Worm (Caenorhabditis elegans) whole organism, L4 larva: ENCODE results near the gene C14C10.2.

ENCODE experiments used
- D1046.2 ChIP-seq: fragments of 200-800 bp; sonication (Bioruptor generic); IDR thresholded peaks from 2 replicates; pipeline ENCODE4 v1.3.6; 2022; ENCODE audit warnings: missing genetic modification characterization, missing compliant biosample characterization
- F26F4.8 ChIP-seq: fragments of 200-800 bp; sonication (Bioruptor generic); conservative IDR thresholded peaks from 2 replicates; pipeline ENCODE4 v1.3.6; 2022; ENCODE audit warnings: missing genetic modification characterization, missing compliant biosample characterization
- F49E8.2 ChIP-seq: sonication (generic microtip); optimal IDR thresholded peaks from 2 replicates; lab custom pipeline; 2016; ENCODE audit warnings: missing compliant biosample characterization, mild to moderate bottlenecking, missing genetic modification characterization, borderline replicate concordance
- T20F7.1 ChIP-seq: fragments of 200-800 bp; sonication (Bioruptor generic); optimal IDR thresholded peaks from 2 replicates; lab custom pipeline; 2018; ENCODE audit warnings: mild to moderate bottlenecking, missing genetic modification characterization, missing compliant biosample characterization
- T26A8.4 ChIP-seq: fragments of 200-800 bp; sonication (Bioruptor generic); IDR thresholded peaks from 2 replicates; pipeline ENCODE4 v1.3.6; 2022; ENCODE audit warnings: missing genetic modification characterization, missing compliant biosample characterization
- Y48G9A.11 ChIP-seq: fragments of 200-800 bp; sonication (Bioruptor generic); IDR thresholded peaks from 2 replicates; pipeline ENCODE4 v1.3.6; 2022; ENCODE audit warnings: missing genetic modification reagents, missing genetic modification characterization, missing compliant biosample characterization
- ZK337.2 ChIP-seq: fragments of 200-800 bp; sonication (Bioruptor generic); IDR thresholded peaks from 2 replicates; pipeline ENCODE4 v1.3.6; 2022; ENCODE audit warnings: missing genetic modification reagents, missing genetic modification characterization, missing compliant biosample characterization
- ZK546.5 ChIP-seq, 2 experiments: sonication (generic microtip); optimal IDR thresholded peaks; 2 replicates each; lab custom pipeline; 2017; ENCODE audit warnings: missing biosample characterization in 2 of 2, missing genetic modification characterization in 2 of 2
- aly-2 ChIP-seq: sonication (generic microtip); optimal IDR thresholded peaks from 2 replicates; lab custom pipeline; 2018; ENCODE audit warnings: missing biosample characterization, missing genetic modification characterization
- ceh-20 ChIP-seq: fragments of 200-800 bp; sonication (Bioruptor generic); IDR thresholded peaks from 2 replicates; pipeline ENCODE4 v1.3.6; 2022; ENCODE audit warnings: missing genetic modification reagents, missing genetic modification characterization, missing compliant biosample characterization
- ceh-32 ChIP-seq: sonication (generic microtip); optimal IDR thresholded peaks from 2 replicates; lab custom pipeline; 2016; ENCODE audit warnings: mild to moderate bottlenecking, missing genetic modification characterization, missing compliant biosample characterization; ENCODE audit not compliant: poor library complexity
- ceh-44 ChIP-seq: fragments of 200-800 bp; sonication (Bioruptor generic); IDR thresholded peaks from 2 replicates; pipeline ENCODE4 v1.3.6; 2022; ENCODE audit warnings: missing genetic modification reagents, missing genetic modification characterization, missing compliant biosample characterization
- ces-1 ChIP-seq: fragments of 150-350 bp; sonication (generic microtip); optimal IDR thresholded peaks from 4 replicates; lab custom pipeline; 2014; ENCODE audit warnings: missing biosample characterization, missing genetic modification reagents, missing genetic modification characterization
- daf-12 ChIP-seq: fragments of 150-350 bp; optimal IDR thresholded peaks from 2 replicates; lab custom pipeline; 2014; ENCODE audit warnings: missing biosample characterization, missing genetic modification reagents, missing genetic modification characterization
- daf-19 ChIP-seq: fragments of 200-800 bp; sonication (Bioruptor generic); conservative IDR thresholded peaks from 2 replicates; pipeline ENCODE4 v1.3.6; 2022; ENCODE audit warnings: missing genetic modification characterization, missing compliant biosample characterization
- dmd-8 ChIP-seq: fragments of 200-800 bp; sonication (Bioruptor generic); IDR thresholded peaks from 2 replicates; pipeline ENCODE4 v1.3.6; 2022; ENCODE audit warnings: missing genetic modification characterization, missing compliant biosample characterization
- dve-1 ChIP-seq: sonication (generic microtip); optimal IDR thresholded peaks from 2 replicates; lab custom pipeline; 2017; ENCODE audit warnings: antibody characterized with exemption, mild to moderate bottlenecking, missing genetic modification characterization, missing compliant biosample characterization; ENCODE audit not compliant: insufficient read depth
- gei-8 ChIP-seq: fragments of 200-800 bp; sonication (Bioruptor generic); optimal IDR thresholded peaks from 2 replicates; lab custom pipeline; 2018; ENCODE audit warnings: mild to moderate bottlenecking, missing genetic modification characterization, missing compliant biosample characterization
- jun-1 ChIP-seq: fragments of 150-350 bp; optimal IDR thresholded peaks from 2 replicates; lab custom pipeline; 2014; ENCODE audit warnings: missing biosample characterization, missing genetic modification reagents, missing genetic modification characterization
- lin-1 ChIP-seq: fragments of 200-800 bp; sonication (Bioruptor generic); IDR thresholded peaks from 2 replicates; pipeline ENCODE4 v1.3.6; 2022; ENCODE audit warnings: missing genetic modification reagents, missing genetic modification characterization, missing compliant biosample characterization
- lsy-2 ChIP-seq, 2 experiments: fragments of 150-350 bp in 1 of 2; sonication (generic microtip) in 1 of 2; optimal IDR thresholded peaks; 2 replicates each; lab custom pipeline; 2014 to 2017; ENCODE audit warnings: missing biosample characterization in 2 of 2, missing genetic modification characterization in 2 of 2
- madf-9 ChIP-seq: fragments of 200-800 bp; sonication (Bioruptor generic); conservative IDR thresholded peaks from 2 replicates; pipeline ENCODE4 v1.3.6; 2022; ENCODE audit warnings: missing genetic modification reagents, missing genetic modification characterization, missing compliant biosample characterization
- mdl-1 ChIP-seq, 2 experiments: fragments of 150-350 bp in 1 of 2; sonication (generic microtip) in 1 of 2; optimal IDR thresholded peaks; 2 replicates each; lab custom pipeline; 2014 to 2017; ENCODE audit warnings: missing biosample characterization in 2 of 2, missing genetic modification characterization in 2 of 2
- mep-1 ChIP-seq: fragments of 150-350 bp; sonication (generic microtip); optimal IDR thresholded peaks from 3 replicates; lab custom pipeline; 2014; ENCODE audit warnings: missing biosample characterization, missing genetic modification characterization
- nhr-10 ChIP-seq: fragments of 150-350 bp; optimal IDR thresholded peaks from 2 replicates; lab custom pipeline; 2014; ENCODE audit warnings: missing biosample characterization, missing genetic modification characterization
- nhr-102 ChIP-seq: sonication (generic microtip); optimal IDR thresholded peaks from 2 replicates; lab custom pipeline; 2016; ENCODE audit warnings: mild to moderate bottlenecking, missing genetic modification characterization, moderate library complexity, missing compliant biosample characterization
- nhr-11 ChIP-seq: fragments of 150-350 bp; optimal IDR thresholded peaks from 2 replicates; lab custom pipeline; 2014; ENCODE audit warnings: missing biosample characterization, missing genetic modification characterization
- nhr-237 ChIP-seq: sonication (generic microtip); optimal IDR thresholded peaks from 2 replicates; lab custom pipeline; 2017; ENCODE audit warnings: missing biosample characterization, missing genetic modification characterization
- nhr-28 ChIP-seq: fragments of 150-350 bp; optimal IDR thresholded peaks from 2 replicates; lab custom pipeline; 2014; ENCODE audit warnings: missing biosample characterization, missing genetic modification characterization
- nhr-42 ChIP-seq: fragments of 200-800 bp; sonication (Bioruptor generic); IDR thresholded peaks from 2 replicates; pipeline ENCODE4 v1.3.6; 2022; ENCODE audit warnings: missing genetic modification characterization, missing compliant biosample characterization
- pqm-1 ChIP-seq: sonication (generic microtip); optimal IDR thresholded peaks from 2 replicates; lab custom pipeline; 2017; ENCODE audit warnings: missing biosample characterization, missing genetic modification characterization
- rbr-2 ChIP-seq: sonication (generic microtip); optimal IDR thresholded peaks from 2 replicates; lab custom pipeline; 2016; ENCODE audit warnings: missing genotype, missing genetic modification characterization, missing compliant biosample characterization
- skn-1 ChIP-seq: fragments of 150-350 bp; optimal IDR thresholded peaks from 2 replicates; lab custom pipeline; 2014; ENCODE audit warnings: missing biosample characterization, missing genetic modification characterization
- snpc-1.2 ChIP-seq: fragments of 200-800 bp; sonication (Bioruptor generic); IDR thresholded peaks from 2 replicates; pipeline ENCODE4 v1.3.6; 2022; ENCODE audit warnings: missing genetic modification reagents, missing genetic modification characterization, missing compliant biosample characterization
- snpc-4 ChIP-seq: fragments of 150-350 bp; optimal IDR thresholded peaks from 2 replicates; lab custom pipeline; 2014; ENCODE audit warnings: missing biosample characterization, missing genetic modification characterization
- spr-1 ChIP-seq: sonication (generic microtip); optimal IDR thresholded peaks from 2 replicates; lab custom pipeline; 2016; ENCODE audit warnings: mild to moderate bottlenecking, missing genetic modification characterization, missing compliant biosample characterization
- tra-1 ChIP-seq: fragments of 200-800 bp; sonication (Bioruptor generic); IDR thresholded peaks from 2 replicates; pipeline ENCODE4 v1.3.6; 2022; ENCODE audit warnings: missing genetic modification reagents, missing genetic modification characterization, missing compliant biosample characterization
- unc-62 ChIP-seq, 3 experiments: fragments of 150-350 bp in 1 of 3; sonication (generic microtip); optimal IDR thresholded peaks in 2 of 3; peaks in 1 of 3; 1 replicate in 1 of 3; 2 replicates in 2 of 3; lab custom pipeline; 2014 to 2017; ENCODE audit warnings: missing biosample characterization in 3 of 3, missing genetic modification characterization in 3 of 3, missing genetic modification reagents in 3 of 3, missing genotype in 1 of 3
- ztf-11 ChIP-seq: fragments of 150-350 bp; optimal IDR thresholded peaks from 2 replicates; lab custom pipeline; 2014; ENCODE audit warnings: missing biosample characterization, missing genetic modification characterization
- ztf-7 ChIP-seq: fragments of 150-350 bp; optimal IDR thresholded peaks from 2 replicates; lab custom pipeline; 2014; ENCODE audit warnings: missing biosample characterization, missing genetic modification characterization

The C14C10.2 gene

ce11 chrV:12624371-12624770 is 32.1 kb upstream of the C14C10.2 start, which contains the start of gene F56H9.9:
Gene F56H9.9 (minus strand): TSS chrV:12624471.
- TF ChIP-seq ceh-20 (GFP tag; lab: Robert Waterston, UW) (no peak), T26A8.4 (GFP tag; lab: Robert Waterston, UW) (no peak), ces-1 (GFP tag; lab: Kevin White, UChicago) (no peak), snpc-4 (tag; lab: Kevin White, UChicago) (no peak), nhr-102 (no peak), gei-8 (GFP tag; lab: Kevin White, UChicago) (no peak), T20F7.1 (GFP tag; lab: Kevin White, UChicago) (no peak), spr-1 (no peak), ceh-44 (GFP tag; lab: Robert Waterston, UW) (no peak), dmd-8 (no peak), skn-1 (tag; lab: Kevin White, UChicago) (no peak), nhr-10 (tag; lab: Kevin White, UChicago) (no peak), aly-2 (tag; lab: Kevin White, UChicago) (no peak), ceh-32 (tag; lab: Kevin White, UChicago) (no peak), mdl-1 (tag; optimal IDR thresholded peaks at IDR 0.05; lab: Kevin White, UChicago) (no peak), lsy-2 (tag; optimal IDR thresholded peaks at IDR 0.05; lab: Kevin White, UChicago) (no peak), ZK337.2 (GFP tag; lab: Robert Waterston, UW) (no peak), pqm-1 (tag; lab: Kevin White, UChicago) (no peak)
- TF ChIP-seq, all 104 proteins: peak for 0

ce11 chrV:12612118-12612517 is 19.8 kb upstream of the C14C10.2 start, which contains the start of gene cyc-2.2:
Gene cyc-2.2 (minus strand): TSS chrV:12612218.
- TF ChIP-seq ZK546.5 (tag; optimal IDR thresholded peaks at IDR 0.05; lab: Kevin White, UChicago) (no peak), F49E8.2 (tag; lab: Kevin White, UChicago) (no peak), lin-1 (GFP tag; lab: Robert Waterston, UW) (no peak), snpc-4 (tag; lab: Kevin White, UChicago) (no peak)

ce11 chrV:12611029-12611428 is 18.8 kb upstream of the C14C10.2 start, which contains the start of gene cubn-1:
Gene cubn-1 (plus strand): TSS chrV:12611329.
- TF ChIP-seq aly-2 (tag; lab: Kevin White, UChicago): no peak
- no peak for TF ChIP-seq pqm-1 (tag; lab: Kevin White, UChicago)
- no peak for TF ChIP-seq nhr-28 (tag; lab: Kevin White, UChicago)
- no peak for TF ChIP-seq jun-1 (tag; lab: Kevin White, UChicago)
- no peak for TF ChIP-seq unc-62 (GFP tag; optimal IDR thresholded peaks at IDR 0.05 in 1 of 2; lab: Kevin White, UChicago)
- no peak for TF ChIP-seq unc-62 (tag; optimal IDR thresholded peaks at IDR 0.05; lab: Kevin White, UChicago)
- no peak for TF ChIP-seq nhr-42 (GFP tag; lab: Robert Waterston, UW)
- TF ChIP-seq snpc-1.2 (GFP tag; lab: Robert Waterston, UW): no peak
- TF ChIP-seq daf-12 (tag; lab: Kevin White, UChicago): no peak

- no peak for TF ChIP-seq F26F4.8 (GFP tag; lab: Robert Waterston, UW)
Measured at ce11 chrV:12609526-12609925, 17.2 kb upstream of the C14C10.2 start, which contains the start of gene ZC116.1. Gene ZC116.1 (plus strand): TSS chrV:12609826.

- no peak for TF ChIP-seq D1046.2 (GFP tag; lab: Robert Waterston, UW)
- no peak for TF ChIP-seq nhr-28 (tag; lab: Kevin White, UChicago)
- no peak for TF ChIP-seq ceh-44 (GFP tag; lab: Robert Waterston, UW)
- TF ChIP-seq skn-1 (tag; lab: Kevin White, UChicago): no peak
- no peak for TF ChIP-seq snpc-4 (tag; lab: Kevin White, UChicago)
- TF ChIP-seq ztf-11 (tag; lab: Kevin White, UChicago): no peak
- TF ChIP-seq rbr-2: no peak
- TF ChIP-seq T20F7.1 (GFP tag; lab: Kevin White, UChicago): no peak
- no peak for TF ChIP-seq madf-9 (GFP tag; lab: Robert Waterston, UW)
- TF ChIP-seq nhr-237 (tag; lab: Kevin White, UChicago): no peak
- no peak for TF ChIP-seq dve-1 (tag; lab: Kevin White, UChicago)
- TF ChIP-seq nhr-11 (tag; lab: Kevin White, UChicago): no peak
- no peak for TF ChIP-seq daf-19 (GFP tag; lab: Robert Waterston, UW)
- no peak for TF ChIP-seq tra-1 (GFP tag; lab: Robert Waterston, UW)
- no peak for TF ChIP-seq ztf-7
- no peak for TF ChIP-seq Y48G9A.11 (GFP tag; lab: Robert Waterston, UW)
- no peak for TF ChIP-seq mep-1 (tag; lab: Kevin White, UChicago)
Measured at ce11 chrV:12608857-12609256, 16.6 kb upstream of the C14C10.2 start, which contains the start of gene ZC116.5. Gene ZC116.5 (minus strand): TSS chrV:12608957.
